Worm (Caenorhabditis elegans): ENCODE results near the gene clec-3.

DNA sequence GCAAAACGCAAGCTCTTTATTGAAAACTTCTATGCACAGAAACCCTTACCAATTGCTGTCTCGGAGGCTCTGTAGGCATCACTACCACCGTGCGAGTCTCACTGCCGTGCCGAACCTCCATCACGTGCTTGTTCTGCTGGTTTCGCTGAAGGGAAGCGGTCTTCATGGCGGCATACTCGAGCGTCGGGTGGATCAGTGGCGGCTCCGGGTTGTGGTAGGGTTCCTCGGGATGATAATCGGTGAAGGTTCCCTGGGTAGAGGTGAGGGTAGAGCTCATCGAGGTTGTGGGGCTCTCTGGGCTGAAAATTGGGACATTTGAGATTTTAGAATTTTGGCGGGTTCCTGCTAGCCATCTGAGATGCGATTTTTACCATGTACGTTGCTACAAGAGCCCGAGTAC, 33.1 kb upstream of the clec-3 start:
- TF ChIP-seq ama-1 (optimal IDR thresholded peaks at IDR 0.05) (no peak), C34B4.2 (tag; optimal IDR thresholded peaks at IDR 0.05) (no peak), zip-4 (GFP tag; optimal IDR thresholded peaks at IDR 0.05) (no peak), efl-3 (GFP tag; optimal IDR thresholded peaks at IDR 0.05) (no peak), unc-130 (tag; optimal IDR thresholded peaks at IDR 0.05) (no peak), Y116A8C.19 (tag; optimal IDR thresholded peaks at IDR 0.05; ENCODE audit: borderline replicate concordance) (no peak)

Measured in whole organism, L1 larva.